Fruit fly (Drosophila melanogaster): ENCODE data around the gene Pdp.
A peak's percentile ranks its signal among the peaks of the same experiment; 100 is the strongest.

Gene Pdp

DNA sequence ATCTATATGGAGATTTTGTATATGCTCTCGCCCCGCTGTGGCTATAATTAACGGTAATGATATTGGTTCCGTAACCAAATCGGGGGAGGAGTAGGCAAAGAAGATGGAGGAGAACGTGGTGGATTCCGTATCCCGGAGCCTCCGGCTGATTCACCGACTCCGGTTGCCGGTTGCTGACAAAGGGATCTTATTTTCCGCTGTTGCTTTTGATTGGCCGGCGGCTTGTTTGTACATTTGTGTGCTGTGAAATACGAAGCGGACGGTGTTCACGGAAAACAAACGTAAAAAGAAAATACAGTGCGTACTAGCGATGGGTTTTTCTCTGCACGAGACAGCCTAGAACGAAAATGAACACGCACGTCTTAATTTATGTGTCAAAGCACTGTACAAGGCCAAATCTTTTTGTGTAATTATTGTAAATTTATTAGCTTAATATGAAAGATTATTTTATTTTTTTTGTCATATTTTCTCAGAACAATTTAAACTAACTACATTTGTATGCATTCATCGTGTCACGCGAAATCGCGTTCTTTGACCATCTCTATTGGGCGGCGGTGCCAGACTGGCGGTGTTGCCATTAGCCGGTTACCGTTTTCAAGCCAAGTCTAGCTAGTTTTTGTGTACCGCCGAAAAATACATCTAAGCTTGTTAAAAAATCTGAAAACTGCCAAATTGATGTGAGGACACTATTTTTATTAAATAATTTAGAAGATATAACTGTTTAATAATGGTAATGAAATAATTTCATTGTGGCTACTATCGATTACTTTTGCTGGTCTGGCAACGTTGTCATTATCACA, at the start of gene Pdp, which contains the start of gene Rab39:
TSS of gene Pdp (minus strand) at position 521 of the 800 bp plus-strand sequence.
TSS of gene Rab39 (plus strand) at position 793 of the 800 bp plus-strand sequence.
- TF ChIP-seq CG11762 (GFP tag; optimal IDR thresholded peaks at IDR 0.05; ENCODE audit: insufficient read depth) (peak; percentile 56), cyc (GFP tag; optimal IDR thresholded peaks at IDR 0.05) (peak; percentile 74), CG3032 (tag; optimal IDR thresholded peaks at IDR 0.05) (peak; percentile 76), Hr39 (GFP tag; optimal IDR thresholded peaks at IDR 0.05) (peak; percentile 77), CG8119 (GFP tag; IDR thresholded peaks at IDR 0.05) (no peak; the same call in 2 of the 3 replicates), svp (GFP tag) (peak; percentile 81), CG6276 (GFP tag; optimal IDR thresholded peaks at IDR 0.05) (no peak), Sox14 (GFP tag; optimal IDR thresholded peaks at IDR 0.05) (peak; percentile 64), fd59A (GFP tag; optimal IDR thresholded peaks at IDR 0.05) (peak; percentile 17), Eip93F (GFP tag; optimal IDR thresholded peaks at IDR 0.05) (no peak), CG4318 (GFP tag; optimal IDR thresholded peaks at IDR 0.05) (peak; percentile 64), salr (GFP tag; optimal IDR thresholded peaks at IDR 0.05) (peak; percentile 49 to 52), Sox15 (GFP tag; optimal IDR thresholded peaks at IDR 0.05) (peak; percentile 59), CG9139 (GFP tag; optimal IDR thresholded peaks at IDR 0.05) (no peak), CG10631 (GFP tag; optimal IDR thresholded peaks at IDR 0.05) (peak; percentile 80), Hr38 (GFP tag; optimal IDR thresholded peaks at IDR 0.05) (no peak), Ets21C (GFP tag; optimal IDR thresholded peaks at IDR 0.05) (peak; percentile 61), net (GFP tag; optimal IDR thresholded peaks at IDR 0.05) (peak; percentile 31), Hr4 (GFP tag; optimal IDR thresholded peaks at IDR 0.05) (peak; percentile 77), esn (GFP tag; optimal IDR thresholded peaks at IDR 0.05) (peak; percentile 80), dsx (GFP tag; optimal IDR thresholded peaks at IDR 0.05; ENCODE audit: poor library complexity, severe bottlenecking) (peak; percentile 55), CG6163 (GFP tag; IDR thresholded peaks at IDR 0.05) (peak; percentile 72), dac (GFP tag; optimal IDR thresholded peaks at IDR 0.05) (peak; percentile 48), CG10669 (GFP tag; optimal IDR thresholded peaks at IDR 0.05) (peak; percentile 58), CG6854 (GFP tag; optimal IDR thresholded peaks at IDR 0.05) (no peak), ss (GFP tag; optimal IDR thresholded peaks at IDR 0.05) (peak in 1 of 2 experiments; percentile 27), CG3919 (GFP tag; optimal IDR thresholded peaks at IDR 0.05) (peak; percentile 66), CG32006 (GFP tag; optimal IDR thresholded peaks at IDR 0.05) (peak; percentile 69), topi (GFP tag; optimal IDR thresholded peaks at IDR 0.05) (peak; percentile 72), eg (GFP tag; IDR thresholded peaks at IDR 0.05) (peak; percentile 79), Gug (GFP tag; IDR thresholded peaks at IDR 0.05) (peak; percentile 42; the same call in 1 of the 2 replicates), Ets96B (tag; optimal IDR thresholded peaks at IDR 0.05) (peak; percentile 54), CG8632 (GFP tag; optimal IDR thresholded peaks at IDR 0.05) (peak; percentile 65), Met (GFP tag; optimal IDR thresholded peaks at IDR 0.05) (peak; percentile 71), acj6 (GFP tag; optimal IDR thresholded peaks at IDR 0.05) (peak; percentile 75), vri (GFP tag; optimal IDR thresholded peaks at IDR 0.05) (no peak), OdsH (GFP tag; optimal IDR thresholded peaks at IDR 0.05) (peak; percentile 80), fkh (GFP tag; optimal IDR thresholded peaks at IDR 0.05) (peak; percentile 56), CG11294 (GFP tag; IDR thresholded peaks at IDR 0.05) (peak; percentile 62; the same call in 1 of the 2 replicates), fd85E (GFP tag; optimal IDR thresholded peaks at IDR 0.05) (no peak), CG31627 (GFP tag; optimal IDR thresholded peaks at IDR 0.05) (peak; percentile 71), CG6792 (GFP tag; optimal IDR thresholded peaks at IDR 0.05) (peak; percentile 67), CG7368 (GFP tag; optimal IDR thresholded peaks at IDR 0.05) (peak; percentile 53), pdm3 (GFP tag; optimal IDR thresholded peaks at IDR 0.05) (peak; percentile 73), CG6808 (GFP tag; optimal IDR thresholded peaks at IDR 0.05) (peak; percentile 19), Lpt (GFP tag; optimal IDR thresholded peaks at IDR 0.05) (peak; percentile 35), CG34406 (GFP tag; optimal IDR thresholded peaks at IDR 0.05) (peak; percentile 72), CG1621 (tag; optimal IDR thresholded peaks at IDR 0.05) (peak; percentile 72), CG11902 (GFP tag; optimal IDR thresholded peaks at IDR 0.05) (peak; percentile 50), lz (GFP tag; optimal IDR thresholded peaks at IDR 0.05) (peak; percentile 80)
